Worm (Caenorhabditis elegans) whole organism, L2 larva: Measurements from ENCODE around the gene R102.3.

Source experiments
- ceh-82 ChIP-seq: fragments of 150-350 bp; optimal IDR thresholded peaks from 2 replicates; lab custom pipeline; 2014; ENCODE audit warnings: missing biosample characterization, missing genetic modification characterization
- sma-3 ChIP-seq: sonication (generic microtip); optimal IDR thresholded peaks from 2 replicates; lab custom pipeline; 2016; ENCODE audit warnings: missing genetic modification reagents, missing genetic modification characterization, missing compliant biosample characterization

DNA sequence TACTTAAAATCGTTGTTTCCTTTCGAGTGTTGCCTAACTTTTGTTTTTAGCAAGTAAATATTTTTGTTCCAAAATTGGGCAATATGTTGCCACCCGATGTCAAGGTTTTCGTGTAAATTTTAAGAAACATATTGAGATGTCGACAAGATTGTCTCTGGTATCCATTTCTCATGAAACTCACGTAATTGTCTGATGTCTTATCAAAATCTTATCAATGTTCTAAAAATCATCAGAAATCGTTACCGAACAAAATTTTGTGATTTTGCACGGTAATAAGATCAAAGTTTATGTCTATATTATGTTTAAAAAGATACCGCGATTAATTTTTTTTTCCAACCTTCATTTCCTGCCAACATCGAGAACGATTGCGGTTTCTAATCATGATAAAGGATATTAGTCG is 9.7 kb downstream of the R102.3 start:
- TF ChIP-seq sma-3 (no peak), ceh-82 (tag; lab: Kevin White, UChicago) (no peak)
